Worm (Caenorhabditis elegans) whole organism, L2 larva: ENCODE results near the gene pag-3.

Experiments
- C34F6.9 ChIP-seq: fragments of 150-350 bp; optimal IDR thresholded peaks from 2 replicates; lab custom pipeline; 2014; ENCODE audit warnings: missing biosample characterization, missing genetic modification characterization
- F13H6.1 ChIP-seq: sonication (generic microtip); optimal IDR thresholded peaks from 2 replicates; lab custom pipeline; 2016; ENCODE audit warnings: missing genetic modification characterization, missing compliant biosample characterization
- R02D3.7 ChIP-seq: fragments of 150-350 bp; optimal IDR thresholded peaks from 2 replicates; lab custom pipeline; 2014; ENCODE audit warnings: missing biosample characterization, missing genetic modification characterization
- ZK546.5 ChIP-seq: sonication (generic microtip); optimal IDR thresholded peaks from 2 replicates; lab custom pipeline; 2017; ENCODE audit warnings: missing biosample characterization, missing genetic modification characterization
- alr-1 ChIP-seq: fragments of 150-350 bp; optimal IDR thresholded peaks from 2 replicates; lab custom pipeline; 2014; ENCODE audit warnings: missing biosample characterization, missing genetic modification characterization
- blmp-1 ChIP-seq: sonication (generic microtip); optimal IDR thresholded peaks from 2 replicates; lab custom pipeline; 2017; ENCODE audit warnings: missing genetic modification characterization, mild to moderate bottlenecking, missing compliant biosample characterization, antibody characterized with exemption, moderate library complexity; ENCODE audit not compliant: insufficient read depth
- ceh-16 ChIP-seq: fragments of 150-350 bp; optimal IDR thresholded peaks from 2 replicates; lab custom pipeline; 2014; ENCODE audit warnings: missing biosample characterization, missing genetic modification characterization
- crh-2 ChIP-seq: sonication (generic microtip); optimal IDR thresholded peaks from 2 replicates; lab custom pipeline; 2017; ENCODE audit warnings: missing biosample characterization, missing genetic modification characterization
- dmd-4 ChIP-seq: sonication (generic microtip); optimal IDR thresholded peaks from 2 replicates; lab custom pipeline; 2017; ENCODE audit warnings: missing biosample characterization, missing genetic modification characterization
- elt-1 ChIP-seq: fragments of 150-350 bp; optimal IDR thresholded peaks from 2 replicates; lab custom pipeline; 2014; ENCODE audit warnings: missing biosample characterization, missing genetic modification characterization
- elt-3 ChIP-seq: sonication (generic microtip); optimal IDR thresholded peaks from 2 replicates; lab custom pipeline; 2017; ENCODE audit warnings: missing biosample characterization, missing genetic modification characterization
- gmeb-1 ChIP-seq: fragments of 150-350 bp; optimal IDR thresholded peaks from 2 replicates; lab custom pipeline; 2014; ENCODE audit warnings: missing biosample characterization, missing genetic modification characterization
- lin-11 ChIP-seq: fragments of 150-350 bp; sonication (generic microtip); optimal IDR thresholded peaks from 2 replicates; lab custom pipeline; 2014; ENCODE audit warnings: missing biosample characterization, missing genetic modification characterization, inconsistent platforms, mixed read lengths
- lin-39 ChIP-seq: fragments of 150-350 bp; optimal IDR thresholded peaks from 2 replicates; lab custom pipeline; 2014; ENCODE audit warnings: missing biosample characterization, missing genetic modification reagents, missing genetic modification characterization
- mab-5 ChIP-seq: fragments of 150-350 bp; optimal IDR thresholded peaks from 2 replicates; lab custom pipeline; 2014; ENCODE audit warnings: missing biosample characterization, missing genetic modification characterization
- nhr-10 ChIP-seq: sonication (generic microtip); optimal IDR thresholded peaks from 2 replicates; lab custom pipeline; 2017; ENCODE audit warnings: missing biosample characterization, missing genetic modification characterization
- nhr-11 ChIP-seq: fragments of 150-350 bp; optimal IDR thresholded peaks from 2 replicates; lab custom pipeline; 2014; ENCODE audit warnings: missing biosample characterization, missing genetic modification characterization
- nhr-129 ChIP-seq: fragments of 150-350 bp; optimal IDR thresholded peaks from 2 replicates; lab custom pipeline; 2014; ENCODE audit warnings: missing biosample characterization, missing genetic modification characterization
- nhr-23 ChIP-seq: fragments of 150-350 bp; optimal IDR thresholded peaks from 2 replicates; lab custom pipeline; 2014; ENCODE audit warnings: missing biosample characterization, missing genetic modification reagents, missing genetic modification characterization
- nhr-237 ChIP-seq: fragments of 150-350 bp; optimal IDR thresholded peaks from 2 replicates; lab custom pipeline; 2014; ENCODE audit warnings: missing biosample characterization, missing genetic modification characterization
- nhr-25 ChIP-seq: fragments of 150-350 bp; sonication (generic microtip); optimal IDR thresholded peaks from 3 replicates; lab custom pipeline; 2014; ENCODE audit warnings: missing biosample characterization, missing genetic modification characterization
- nhr-77 ChIP-seq: fragments of 150-350 bp; optimal IDR thresholded peaks from 2 replicates; lab custom pipeline; 2014; ENCODE audit warnings: missing biosample characterization, missing genetic modification characterization
- skn-1 ChIP-seq: sonication (generic microtip); optimal IDR thresholded peaks from 2 replicates; lab custom pipeline; 2017; ENCODE audit warnings: missing biosample characterization, missing genetic modification characterization
- sma-3 ChIP-seq: sonication (generic microtip); optimal IDR thresholded peaks from 2 replicates; lab custom pipeline; 2016; ENCODE audit warnings: missing genetic modification reagents, missing genetic modification characterization, missing compliant biosample characterization
- sma-9 ChIP-seq, 2 experiments: fragments of 150-350 bp in 1 of 2; sonication (generic microtip) in 1 of 2; optimal IDR thresholded peaks; 2 replicates each; lab custom pipeline; 2014 to 2016; ENCODE audit warnings: missing genetic modification characterization in 2 of 2, mild to moderate bottlenecking in 1 of 2, missing biosample characterization in 1 of 2, missing compliant biosample characterization in 1 of 2, missing genetic modification reagents in 1 of 2, moderate library complexity in 1 of 2
- snpc-4 ChIP-seq: fragments of 150-350 bp; optimal IDR thresholded peaks from 2 replicates; lab custom pipeline; 2014; ENCODE audit warnings: missing biosample characterization, missing genetic modification characterization
- unc-55 ChIP-seq: fragments of 150-350 bp; sonication (generic microtip); optimal IDR thresholded peaks from 3 replicates; lab custom pipeline; 2014; ENCODE audit warnings: missing biosample characterization, missing genetic modification reagents, missing genetic modification characterization
- unc-62 ChIP-seq: fragments of 150-350 bp; optimal IDR thresholded peaks from 2 replicates; lab custom pipeline; 2014; ENCODE audit warnings: missing biosample characterization, missing genetic modification reagents, missing genetic modification characterization
- zag-1 ChIP-seq: fragments of 150-350 bp; optimal IDR thresholded peaks from 2 replicates; lab custom pipeline; 2014; ENCODE audit warnings: missing biosample characterization, missing genetic modification characterization
- ztf-1 ChIP-seq: fragments of 200-800 bp; sonication (Bioruptor generic); conservative IDR thresholded peaks from 2 replicates; pipeline ENCODE4 v1.3.6; 2022; ENCODE audit warnings: missing genetic modification characterization, missing compliant biosample characterization
- ztf-11 ChIP-seq: sonication (generic microtip); optimal IDR thresholded peaks from 2 replicates; lab custom pipeline; 2017; ENCODE audit warnings: missing biosample characterization, missing genetic modification characterization
- ztf-4 ChIP-seq: fragments of 150-350 bp; optimal IDR thresholded peaks from 2 replicates; lab custom pipeline; 2014; ENCODE audit warnings: missing biosample characterization, missing genetic modification characterization

pag-3 gene

ce11 chrX:14910689-14911088 is 43.8 kb downstream of the pag-3 start:
- no peak for TF ChIP-seq lin-39 (tag; lab: Kevin White, UChicago)
- TF ChIP-seq skn-1 (tag; lab: Kevin White, UChicago): no peak
- no peak for TF ChIP-seq ztf-1 (GFP tag; lab: Robert Waterston, UW)
- no peak for TF ChIP-seq gmeb-1
- TF ChIP-seq ztf-11 (tag; lab: Kevin White, UChicago): no peak
- TF ChIP-seq nhr-77 (tag; lab: Kevin White, UChicago): no peak
- TF ChIP-seq R02D3.7 (tag; lab: Kevin White, UChicago): no peak
- no peak for TF ChIP-seq nhr-11
- TF ChIP-seq ceh-16 (tag; lab: Kevin White, UChicago): no peak

DNA sequence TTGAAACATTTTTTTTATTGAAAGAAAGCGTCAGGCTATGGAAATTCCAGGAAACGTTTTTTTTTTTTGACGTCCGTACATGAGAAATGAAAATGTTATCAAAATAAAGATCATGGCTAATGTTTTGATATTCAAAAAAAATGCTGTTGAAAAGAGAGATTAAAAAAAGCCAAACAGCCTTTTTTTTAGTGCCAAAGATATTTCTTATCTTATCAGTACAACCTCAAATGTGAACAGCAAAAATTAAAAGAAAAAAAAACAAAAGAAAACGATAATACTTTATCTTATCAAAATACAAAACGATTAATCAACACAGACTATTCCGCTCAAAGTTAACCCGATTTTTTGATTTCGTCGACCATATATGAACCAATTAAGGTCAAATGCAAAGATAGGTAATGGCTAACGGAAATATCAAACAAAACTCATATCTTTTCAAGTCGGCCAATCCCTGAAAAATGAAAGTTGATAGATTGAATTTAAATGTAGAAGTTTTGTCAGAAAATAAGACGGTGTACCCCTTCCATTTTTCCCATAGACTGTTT is 47.1 kb downstream of the pag-3 start:
- TF ChIP-seq F13H6.1: no peak
- no peak for TF ChIP-seq nhr-11
- no peak for TF ChIP-seq crh-2 (tag; lab: Kevin White, UChicago)
- no peak for TF ChIP-seq skn-1 (tag; lab: Kevin White, UChicago)
- no peak for TF ChIP-seq sma-3 (GFP tag; lab: Kevin White, UChicago)
- TF ChIP-seq ztf-11 (tag; lab: Kevin White, UChicago): no peak
- no peak for TF ChIP-seq alr-1 (tag; lab: Kevin White, UChicago)
- no peak for TF ChIP-seq elt-1 (tag; lab: Kevin White, UChicago)
- TF ChIP-seq zag-1 (tag; lab: Kevin White, UChicago): no peak
- no peak for TF ChIP-seq nhr-10
- TF ChIP-seq elt-3 (tag; lab: Kevin White, UChicago): no peak
- TF ChIP-seq mab-5 (tag; lab: Kevin White, UChicago): no peak
- TF ChIP-seq nhr-237 (tag; lab: Kevin White, UChicago): no peak

ce11 chrX:14905161-14905560 is 49.3 kb downstream of the pag-3 start, which contains the start of gene hex-5:
hex-5 (minus strand) TSS chrX:14905261.
- TF ChIP-seq dmd-4 (tag; lab: Kevin White, UChicago) (no peak), unc-55 (GFP tag; lab: Kevin White, UChicago) (no peak), blmp-1 (no peak), ztf-4 (tag; lab: Kevin White, UChicago) (no peak), crh-2 (tag; lab: Kevin White, UChicago) (no peak), alr-1 (tag; lab: Kevin White, UChicago) (no peak), nhr-77 (tag; lab: Kevin White, UChicago) (no peak), snpc-4 (tag; lab: Kevin White, UChicago) (no peak), mab-5 (tag; lab: Kevin White, UChicago) (no peak), nhr-129 (tag; lab: Kevin White, UChicago) (no peak), nhr-25 (tag; lab: Kevin White, UChicago) (no peak), F13H6.1 (no peak), C34F6.9 (no peak), ceh-16 (tag; lab: Kevin White, UChicago) (no peak), ZK546.5 (tag; lab: Kevin White, UChicago) (no peak), nhr-11 (no peak), lin-11 (tag; lab: Kevin White, UChicago) (no peak), unc-62 (no peak), nhr-23 (tag; lab: Kevin White, UChicago) (no peak)

DNA sequence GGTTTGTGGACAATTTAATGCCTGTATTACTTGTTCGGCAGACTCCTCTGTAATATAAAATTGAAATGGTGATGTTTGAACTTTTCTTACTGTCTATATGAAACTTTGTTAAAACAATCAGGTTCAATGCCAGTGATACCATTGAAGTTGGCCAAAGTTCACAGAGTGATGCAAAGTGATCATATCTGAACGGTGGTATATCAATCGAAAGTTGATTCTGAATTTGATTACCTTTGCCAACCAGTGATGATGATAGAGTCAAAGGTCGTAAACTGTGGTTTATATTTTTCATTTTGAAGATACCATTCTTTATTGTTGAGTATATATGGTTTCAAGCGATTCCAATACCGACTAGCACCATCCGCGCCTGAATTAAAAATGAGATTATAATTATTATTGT is 51.0 kb downstream of the pag-3 start:
- TF ChIP-seq blmp-1: peak; percentile 55
- TF ChIP-seq zag-1 (tag; lab: Kevin White, UChicago): no peak
- peak; percentile 38 for TF ChIP-seq sma-9 (GFP tag; optimal IDR thresholded peaks at IDR 0.05; lab: Kevin White, UChicago)
- TF ChIP-seq sma-9 (tag; optimal IDR thresholded peaks at IDR 0.05; lab: Kevin White, UChicago): no peak
- TF ChIP-seq dmd-4 (tag; lab: Kevin White, UChicago): no peak
- no peak for TF ChIP-seq nhr-10
- no peak for TF ChIP-seq ztf-4 (tag; lab: Kevin White, UChicago)
